Fruit fly (Drosophila melanogaster) whole organism, embryonic: ENCODE data around the gene dlp.
A peak's percentile ranks its signal among the peaks of the same experiment; 100 is the strongest.

Experiments used
- Atf3 ChIP-seq: fragments of 200-800 bp; sonication (Bioruptor generic); optimal IDR thresholded peaks from 3 replicates; lab custom pipeline; 2016; ENCODE audit warnings: missing biosample characterization, missing genetic modification characterization
- Awh ChIP-seq: fragments of 200-800 bp; sonication (Bioruptor generic); IDR thresholded peaks from 2 replicates; pipeline ENCODE4, ENCODE4 v1.3.6; 2022; ENCODE audit warnings: missing biosample characterization, missing genetic modification characterization
- B-H2 ChIP-seq: fragments of 200-800 bp; sonication (Bioruptor generic); optimal IDR thresholded peaks from 2 replicates; lab custom pipeline; 2018; ENCODE audit warnings: missing biosample characterization, mild to moderate bottlenecking, missing genetic modification characterization
- BEAF-32 ChIP-seq: fragments of 200-800 bp; sonication (Bioruptor generic); optimal IDR thresholded peaks from 3 replicates; lab custom pipeline; 2017; ENCODE audit warnings: missing biosample characterization, missing genetic modification characterization, mild to moderate bottlenecking, moderate library complexity, missing genetic modification reagents
- Blimp-1 ChIP-seq: fragments of 200-800 bp; sonication (Bioruptor generic); optimal IDR thresholded peaks from 3 replicates; lab custom pipeline; 2018; ENCODE audit warnings: missing biosample characterization, missing genetic modification characterization, mild to moderate bottlenecking, moderate library complexity, missing genetic modification reagents
- C15 ChIP-seq: fragments of 200-800 bp; sonication (Bioruptor generic); IDR thresholded peaks from 3 replicates; pipeline ENCODE4 v1.3.6; 2022; ENCODE audit warnings: missing biosample characterization, missing genetic modification characterization
- CG10274 ChIP-seq: fragments of 200-800 bp; sonication (Bioruptor generic); optimal IDR thresholded peaks from 3 replicates; lab custom pipeline; 2017; ENCODE audit warnings: missing biosample characterization, mild to moderate bottlenecking, missing genetic modification characterization
- CG10462 ChIP-seq: fragments of 200-800 bp; sonication (Bioruptor generic); optimal IDR thresholded peaks from 2 replicates; lab custom pipeline; 2016; ENCODE audit warnings: missing biosample characterization, missing genetic modification characterization
- CG10979 ChIP-seq: fragments of 200-800 bp; sonication (Bioruptor generic); optimal IDR thresholded peaks from 2 replicates; lab custom pipeline; 2018; ENCODE audit warnings: missing biosample characterization, mild to moderate bottlenecking, missing genetic modification characterization, moderate library complexity
- CG12071 ChIP-seq: fragments of 200-800 bp; sonication (Bioruptor generic); optimal IDR thresholded peaks from 3 replicates; lab custom pipeline; 2018; ENCODE audit warnings: missing biosample characterization, mild to moderate bottlenecking, missing genetic modification characterization
- CG13287 ChIP-seq: fragments of 200-800 bp; sonication (Bioruptor generic); IDR thresholded peaks from 2 replicates; pipeline ENCODE4 v1.3.6; 2022; ENCODE audit warnings: missing biosample characterization, missing genetic modification characterization; ENCODE audit not compliant: partially characterized antibody
- CG13624 ChIP-seq: fragments of 200-800 bp; sonication (Bioruptor generic); optimal IDR thresholded peaks from 2 replicates; lab custom pipeline; 2016; ENCODE audit warnings: missing biosample characterization, missing genetic modification characterization
- CG13894 ChIP-seq: fragments of 200-800 bp; sonication (Bioruptor generic); optimal IDR thresholded peaks from 3 replicates; lab custom pipeline; 2018; ENCODE audit warnings: missing biosample characterization, mild to moderate bottlenecking, missing genetic modification characterization, moderate library complexity
- CG15601 ChIP-seq: fragments of 200-800 bp; sonication (Bioruptor generic); optimal IDR thresholded peaks from 3 replicates; lab custom pipeline; 2019; ENCODE audit warnings: missing biosample characterization, mild to moderate bottlenecking, missing genetic modification characterization, moderate library complexity
- CG1602 ChIP-seq: fragments of 200-800 bp; sonication (Bioruptor generic); optimal IDR thresholded peaks from 3 replicates; lab custom pipeline; 2016; ENCODE audit warnings: missing biosample characterization, missing genetic modification characterization
- CG17361 ChIP-seq: fragments of 200-800 bp; sonication (Bioruptor generic); IDR thresholded peaks from 3 replicates; pipeline ENCODE4 v1.3.6; 2022; ENCODE audit warnings: missing biosample characterization, missing genetic modification characterization
- CG18011 ChIP-seq: fragments of 200-800 bp; sonication (Bioruptor generic); optimal IDR thresholded peaks from 2 replicates; lab custom pipeline; 2017; ENCODE audit warnings: missing biosample characterization, missing genetic modification characterization, mild to moderate bottlenecking, moderate library complexity, missing genotype
- CG18476 ChIP-seq: fragments of 200-800 bp; sonication (Bioruptor generic); optimal IDR thresholded peaks from 2 replicates; lab custom pipeline; 2016; ENCODE audit warnings: missing biosample characterization, mild to moderate bottlenecking, missing genetic modification characterization
- CG31365 ChIP-seq: fragments of 200-800 bp; sonication (Bioruptor generic); optimal IDR thresholded peaks from 2 replicates; lab custom pipeline; 2018; ENCODE audit warnings: missing biosample characterization, mild to moderate bottlenecking, missing genetic modification characterization
- CG3726 ChIP-seq: fragments of 200-800 bp; sonication (Bioruptor generic); IDR thresholded peaks from 3 replicates; pipeline ENCODE4, ENCODE4 v1.3.6; 2022; ENCODE audit warnings: missing biosample characterization, missing genetic modification characterization
- CG4730 ChIP-seq: fragments of 200-800 bp; sonication (Bioruptor generic); IDR thresholded peaks from 2 replicates; pipeline ENCODE4 v1.3.6; 2022; ENCODE audit warnings: missing biosample characterization, missing genetic modification characterization
- CG5180 ChIP-seq: fragments of 200-800 bp; sonication (Bioruptor generic); optimal IDR thresholded peaks from 3 replicates; lab custom pipeline; 2017; ENCODE audit warnings: missing biosample characterization, missing genetic modification characterization, mild to moderate bottlenecking, moderate library complexity, missing genetic modification reagents
- CG7271 ChIP-seq: fragments of 200-800 bp; sonication (Bioruptor generic); optimal IDR thresholded peaks from 2 replicates; lab custom pipeline; 2018; ENCODE audit warnings: missing biosample characterization, mild to moderate bottlenecking, missing genetic modification characterization, moderate library complexity
- CG9727 ChIP-seq: fragments of 200-800 bp; sonication (Bioruptor generic); optimal IDR thresholded peaks from 3 replicates; lab custom pipeline; 2017; ENCODE audit warnings: missing biosample characterization, mild to moderate bottlenecking, missing genetic modification characterization
- CG9817 ChIP-seq: fragments of 200-800 bp; sonication (Bioruptor generic); optimal IDR thresholded peaks from 2 replicates; lab custom pipeline; 2018; ENCODE audit warnings: missing biosample characterization, mild to moderate bottlenecking, missing genetic modification characterization, moderate library complexity
- Elba2 ChIP-seq: fragments of 200-800 bp; sonication (Bioruptor generic); optimal IDR thresholded peaks from 3 replicates; lab custom pipeline; 2016; ENCODE audit warnings: missing biosample characterization, missing genetic modification characterization
- Hmx ChIP-seq: fragments of 200-800 bp; sonication (Bioruptor generic); optimal IDR thresholded peaks from 2 replicates; lab custom pipeline; 2016; ENCODE audit warnings: missing biosample characterization, missing genetic modification characterization
- Max ChIP-seq: fragments of 200-800 bp; sonication (Bioruptor generic); optimal IDR thresholded peaks from 2 replicates; lab custom pipeline; 2016; ENCODE audit warnings: missing biosample characterization, mild to moderate bottlenecking, missing genetic modification characterization
- Nf-YA ChIP-seq: fragments of 200-800 bp; sonication (Bioruptor generic); IDR thresholded peaks from 2 replicates; pipeline ENCODE4 v1.3.6; 2022; ENCODE audit warnings: missing biosample characterization, missing genetic modification characterization
- Nf-YB ChIP-seq: fragments of 200-800 bp; sonication (Bioruptor generic); optimal IDR thresholded peaks from 3 replicates; lab custom pipeline; 2019; ENCODE audit warnings: missing biosample characterization, mild to moderate bottlenecking, missing genetic modification characterization, moderate library complexity
- Oaz ChIP-seq: fragments of 200-800 bp; sonication (Bioruptor generic); IDR thresholded peaks from 2 replicates; pipeline ENCODE4 v1.3.6; 2022; ENCODE audit warnings: missing biosample characterization, missing genetic modification characterization
- Xrp1 ChIP-seq: fragments of 200-800 bp; sonication (Bioruptor generic); IDR thresholded peaks from 2 replicates; pipeline ENCODE4 v1.3.6; 2022; ENCODE audit warnings: missing biosample characterization, missing genetic modification characterization
- bab2 ChIP-seq: fragments of 200-800 bp; sonication (Bioruptor generic); optimal IDR thresholded peaks from 2 replicates; lab custom pipeline; 2016; ENCODE audit warnings: missing biosample characterization, missing genetic modification characterization
- cato ChIP-seq: fragments of 200-800 bp; sonication (Bioruptor generic); optimal IDR thresholded peaks from 2 replicates; lab custom pipeline; 2016; ENCODE audit warnings: missing biosample characterization, missing genetic modification characterization, borderline replicate concordance
- chn ChIP-seq: fragments of 200-800 bp; sonication (Bioruptor generic); optimal IDR thresholded peaks from 2 replicates; lab custom pipeline; 2016; ENCODE audit warnings: missing biosample characterization, missing genetic modification characterization
- ci ChIP-seq: fragments of 200-800 bp; sonication (Bioruptor generic); IDR thresholded peaks from 3 replicates; pipeline ENCODE4 v1.3.6; 2022; ENCODE audit warnings: missing biosample characterization, missing genetic modification characterization
- dpn ChIP-seq, 2 experiments: fragments of 200-800 bp; sonication (Bioruptor generic); optimal IDR thresholded peaks; 3 replicates each; lab custom pipeline; 2016; ENCODE audit warnings: missing biosample characterization in 2 of 2, missing genetic modification characterization in 2 of 2
- gro ChIP-seq: fragments of 200-800 bp; sonication (Bioruptor generic); optimal IDR thresholded peaks from 2 replicates; lab custom pipeline; 2016; ENCODE audit warnings: missing biosample characterization, missing genetic modification characterization
- ham ChIP-seq: fragments of 200-800 bp; sonication (Bioruptor generic); IDR thresholded peaks from 2 replicates; pipeline ENCODE4 v1.3.6; 2022; ENCODE audit warnings: missing biosample characterization, missing genetic modification characterization
- knrl ChIP-seq: fragments of 200-800 bp; sonication (Bioruptor generic); IDR thresholded peaks from 3 replicates; pipeline ENCODE4 v1.3.6; 2022; ENCODE audit warnings: missing biosample characterization, missing genetic modification characterization; ENCODE audit not compliant: partially characterized antibody
- mam ChIP-seq: fragments of 200-800 bp; sonication (Bioruptor generic); optimal IDR thresholded peaks from 3 replicates; lab custom pipeline; 2016; ENCODE audit warnings: missing biosample characterization, missing genetic modification characterization
- nmo ChIP-seq: fragments of 200-800 bp; sonication (Bioruptor generic); optimal IDR thresholded peaks from 2 replicates; lab custom pipeline; 2018; ENCODE audit warnings: missing biosample characterization, mild to moderate bottlenecking, missing genetic modification characterization, moderate library complexity
- onecut ChIP-seq: fragments of 200-800 bp; sonication (Bioruptor generic); IDR thresholded peaks from 2 replicates; pipeline ENCODE4 v1.3.6; 2022; ENCODE audit warnings: missing biosample characterization, missing genetic modification characterization
- sim ChIP-seq: fragments of 200-800 bp; sonication (Bioruptor generic); IDR thresholded peaks from 2 replicates; pipeline ENCODE4 v1.3.6; 2022; ENCODE audit warnings: missing biosample characterization, missing genetic modification characterization
- sna ChIP-seq: fragments of 200-800 bp; sonication (Bioruptor generic); IDR thresholded peaks from 2 replicates; pipeline ENCODE4 v1.3.6; 2022; ENCODE audit warnings: missing biosample characterization, missing genetic modification characterization; ENCODE audit not compliant: partially characterized antibody
- sob ChIP-seq: fragments of 200-800 bp; sonication (Bioruptor generic); IDR thresholded peaks from 2 replicates; pipeline ENCODE4 v1.3.6; 2022; ENCODE audit warnings: missing biosample characterization, missing genetic modification characterization
- twi ChIP-seq: fragments of 200-800 bp; optimal IDR thresholded peaks from 2 replicates; lab custom pipeline; 2019; ENCODE audit warnings: missing biosample characterization, mild to moderate bottlenecking, missing genetic modification characterization, moderate library complexity
- vvl ChIP-seq: fragments of 200-800 bp; sonication (Bioruptor generic); IDR thresholded peaks from 2 replicates; pipeline ENCODE4 v1.3.6; 2022; ENCODE audit warnings: missing biosample characterization, missing genetic modification characterization
- wek ChIP-seq: fragments of 200-800 bp; sonication (Bioruptor generic); optimal IDR thresholded peaks from 3 replicates; lab custom pipeline; 2018; ENCODE audit warnings: missing biosample characterization, mild to moderate bottlenecking, missing genetic modification characterization, moderate library complexity

dlp gene

DNA sequence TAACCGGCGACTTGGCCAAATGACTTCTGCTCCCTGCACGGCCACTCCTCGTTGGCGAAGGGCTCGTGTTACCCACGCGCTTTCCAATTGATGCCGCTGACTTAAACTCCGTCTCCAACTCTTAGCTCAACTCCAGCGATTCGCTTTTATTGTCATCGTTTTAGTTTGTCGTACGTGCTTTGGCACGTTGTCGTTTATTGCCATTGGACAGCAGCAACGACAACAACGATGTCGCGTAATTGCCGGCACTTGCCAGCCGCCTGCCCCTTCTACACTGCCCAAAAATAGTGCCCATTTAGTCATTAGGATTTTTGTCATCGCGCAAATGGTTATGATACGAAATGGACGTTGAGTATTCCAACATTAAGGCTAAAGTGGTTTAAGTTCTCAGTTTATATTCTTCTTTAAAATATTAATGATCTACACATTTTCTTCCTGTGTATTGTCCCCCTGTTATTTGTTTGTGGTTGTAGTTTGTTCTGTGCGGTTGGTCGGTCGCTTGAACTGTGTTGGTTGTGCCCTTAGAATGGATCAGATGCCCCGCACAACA lies 33.5 kb downstream of the dlp start (continued):
- TF ChIP-seq nmo (GFP tag; lab: Kevin White, UChicago) (peak; percentile 91), knrl (GFP tag; lab: Robert Waterston, UW) (no peak), CG13624 (GFP tag; lab: Kevin White, UChicago) (peak; percentile 93), Elba2 (peak; percentile 23), sim (GFP tag; lab: Robert Waterston, UW) (peak; percentile 58; the same call in 1 of the 2 replicates), sob (GFP tag; lab: Robert Waterston, UW) (peak; percentile 91), CG18476 (GFP tag; lab: Kevin White, UChicago) (peak; percentile 82), Blimp-1 (peak; percentile 91), CG13287 (GFP tag; lab: Robert Waterston, UW) (no peak), CG10274 (GFP tag; lab: Kevin White, UChicago) (peak; percentile 70), chn (GFP tag; lab: Kevin White, UChicago) (peak; percentile 90), wek (GFP tag; lab: Kevin White, UChicago) (peak; percentile 71), Nf-YB (GFP tag; lab: Kevin White, UChicago) (peak; percentile 79), twi (tag; lab: Kevin White, UChicago) (peak; percentile 78), CG31365 (peak; percentile 51), B-H2 (GFP tag; lab: Kevin White, UChicago) (peak; percentile 62), CG17361 (GFP tag; lab: Robert Waterston, UW) (peak; percentile 91), CG1602 (peak; percentile 87), CG10979 (peak; percentile 83), Hmx (peak; percentile 64), Oaz (GFP tag; lab: Robert Waterston, UW) (peak; percentile 37; the same call in 1 of the 2 replicates), onecut (GFP tag; lab: Robert Waterston, UW) (peak; percentile 88), CG5180 (GFP tag; lab: Kevin White, UChicago) (peak; percentile 78), Awh (GFP tag; lab: Robert Waterston, UW) (peak; percentile 84), CG7271 (tag; lab: Kevin White, UChicago) (no peak), CG12071 (GFP tag; lab: Kevin White, UChicago) (peak; percentile 90), CG18011 (peak; percentile 61), mam (GFP tag; lab: Kevin White, UChicago) (peak; percentile 87), Atf3 (GFP tag; lab: Kevin White, UChicago) (peak; percentile 88), CG10462 (peak; percentile 80), CG13894 (tag; lab: Kevin White, UChicago) (peak; percentile 74), bab2 (GFP tag; lab: Kevin White, UChicago) (peak; percentile 92), CG9817 (tag; lab: Kevin White, UChicago) (peak; percentile 81), ci (peak; percentile 95), Xrp1 (GFP tag; lab: Robert Waterston, UW) (peak; percentile 95), CG15601 (peak; percentile 90), ham (GFP tag; lab: Robert Waterston, UW) (no peak), sna (GFP tag; lab: Robert Waterston, UW) (no peak), CG9727 (GFP tag; lab: Kevin White, UChicago) (peak; percentile 93), vvl (GFP tag; lab: Robert Waterston, UW) (peak; percentile 93), Nf-YA (GFP tag; lab: Robert Waterston, UW) (peak; percentile 52; the same call in 1 of the 2 replicates), CG3726 (peak; percentile 67; the same call in 1 of the 3 replicates), gro (GFP tag; lab: Kevin White, UChicago) (peak; percentile 89), cato (GFP tag; lab: Kevin White, UChicago) (peak; percentile 78), C15 (0 out of 3 replicates have a peak, but pooled peaks have one; percentile 45), BEAF-32 (GFP tag; lab: Kevin White, UChicago) (no peak), Max (GFP tag; lab: Kevin White, UChicago) (peak; percentile 83), dpn (GFP tag; optimal IDR thresholded peaks at IDR 0.05; lab: Kevin White, UChicago) (peak; percentile 91 to 92), CG4730 (GFP tag; lab: Robert Waterston, UW) (peak; percentile 82)
